Worm (Caenorhabditis elegans) whole organism, midembryonic: Measurements from ENCODE around the gene ser-1.

Experiments used
- T22C8.4 ChIP-seq: fragments of 200-800 bp; sonication (Bioruptor generic); IDR thresholded peaks from 2 replicates; pipeline ENCODE4 v1.3.6; 2022; ENCODE audit warnings: missing genetic modification characterization, missing compliant biosample characterization
- cog-1 ChIP-seq: sonication (generic microtip); optimal IDR thresholded peaks from 2 replicates; lab custom pipeline; 2016; ENCODE audit warnings: missing genetic modification characterization, missing compliant biosample characterization
- flt-1 ChIP-seq: fragments of 200-800 bp; sonication (Bioruptor generic); IDR thresholded peaks from 2 replicates; pipeline ENCODE4 v1.3.6; 2022; ENCODE audit warnings: missing genetic modification characterization, missing compliant biosample characterization
- med-1 ChIP-seq: sonication (generic microtip); optimal IDR thresholded peaks from 2 replicates; lab custom pipeline; 2017; ENCODE audit warnings: missing genetic modification characterization, mild to moderate bottlenecking, missing compliant biosample characterization, antibody characterized with exemption, missing genetic modification reagents; ENCODE audit not compliant: insufficient read depth
- ref-1 ChIP-seq: fragments of 200-800 bp; sonication (Bioruptor generic); conservative IDR thresholded peaks from 2 replicates; pipeline ENCODE4 v1.3.6; 2022; ENCODE audit warnings: missing genetic modification reagents, missing genetic modification characterization, missing compliant biosample characterization
- ztf-23 ChIP-seq: fragments of 200-800 bp; sonication (Bioruptor generic); IDR thresholded peaks from 2 replicates; pipeline ENCODE4 v1.3.6; 2022; ENCODE audit warnings: missing genetic modification reagents, missing genetic modification characterization, missing compliant biosample characterization
- ztf-29 ChIP-seq: fragments of 200-800 bp; sonication (Bioruptor generic); IDR thresholded peaks from 2 replicates; pipeline ENCODE4 v1.3.6; 2022; ENCODE audit warnings: missing genetic modification reagents, missing genetic modification characterization, missing compliant biosample characterization

DNA sequence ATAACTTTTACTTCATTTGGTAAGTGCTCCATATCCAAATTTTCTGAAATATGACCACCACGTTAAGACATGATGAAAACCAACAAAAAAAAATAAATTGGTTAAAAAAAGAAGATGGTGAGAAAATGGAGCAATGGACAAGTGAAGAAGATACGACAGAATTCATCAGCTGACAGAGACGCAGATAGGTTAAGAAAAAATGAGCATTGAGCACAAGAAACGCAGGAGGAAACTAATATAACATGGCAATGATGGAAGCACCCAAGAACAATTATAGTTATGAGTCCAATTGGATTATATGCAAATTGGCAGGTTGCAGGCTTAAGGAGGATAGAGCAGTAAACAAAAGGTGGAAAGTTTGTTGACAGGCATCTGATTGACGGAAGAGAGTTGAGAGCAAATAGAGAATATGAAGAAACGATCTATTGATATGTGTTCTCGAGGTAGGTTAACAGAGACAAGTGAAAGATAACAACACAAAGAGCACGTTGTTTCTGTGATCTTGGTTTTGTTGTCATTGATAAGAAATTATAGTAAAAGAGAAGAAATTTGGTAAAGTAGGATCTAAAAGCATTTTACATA, 25.6 kb upstream of the ser-1 start, which contains the start of gene K08B5.2:
- TF ChIP-seq ztf-29 (GFP tag; lab: Robert Waterston, UW) (no peak), T22C8.4 (no peak), med-1 (GFP tag; lab: Kevin White, UChicago) (no peak), ref-1 (GFP tag; lab: Robert Waterston, UW) (no peak), cog-1 (tag; lab: Kevin White, UChicago) (no peak), flt-1 (GFP tag; lab: Robert Waterston, UW) (no peak), ztf-23 (GFP tag; lab: Robert Waterston, UW) (no peak)
